Fruit fly (Drosophila melanogaster) whole organism: ENCODE results near the gene spn-D.

ENCODE experiments used
- CG8478 ChIP-seq: fragments of >200 bp; optimal IDR thresholded peaks from 2 replicates; lab custom pipeline; 2018; ENCODE audit warnings: inconsistent platforms
- EcR ChIP-seq, 2 experiments: fragments of >200 bp; optimal IDR thresholded peaks; 2 replicates each; lab custom pipeline; 2017; ENCODE audit warnings: missing biosample characterization in 2 of 2, missing genetic modification characterization in 2 of 2, missing genetic modification reagents in 2 of 2
- pan ChIP-seq: fragments of >200 bp; optimal IDR thresholded peaks from 2 replicates; lab custom pipeline; 2017
- psq ChIP-seq: fragments of >200 bp; optimal IDR thresholded peaks from 2 replicates; lab custom pipeline; 2017

- no peak for TF ChIP-seq psq (lab: Kevin White, UChicago)
- no peak for TF ChIP-seq CG8478 (lab: Kevin White, UChicago)
- no peak for TF ChIP-seq pan (lab: Kevin White, UChicago)
- no peak for TF ChIP-seq EcR (GFP tag; optimal IDR thresholded peaks at IDR 0.05; lab: Kevin White, UChicago)
These were observed 15.6 kb downstream of the spn-D start for dm6 chr3R:27181074-27181473.
